Worm (Caenorhabditis elegans): ENCODE measurements around the gene npr-27.

DNA sequence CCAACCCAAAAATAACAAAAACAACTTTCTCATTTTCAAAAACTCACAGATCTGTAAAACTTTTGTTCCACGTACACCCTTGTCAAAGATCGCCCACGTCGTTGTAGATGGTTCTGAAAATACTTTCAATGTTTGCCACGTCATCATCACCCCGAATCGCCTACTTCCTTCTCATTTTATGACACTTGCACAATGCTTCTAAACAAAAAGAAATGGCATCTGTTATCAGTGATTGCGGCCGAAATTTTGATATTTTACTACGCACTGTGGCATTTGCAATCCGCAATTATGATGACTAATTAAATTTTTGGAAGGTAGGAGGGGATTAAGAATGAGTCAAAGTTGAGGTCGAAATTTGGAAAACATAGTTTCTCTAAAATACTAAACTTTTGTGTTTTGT is 20.3 kb downstream of the npr-27 start:
- TF ChIP-seq flt-1 (GFP tag; IDR thresholded peaks at IDR 0.05) (no peak), ztf-29 (GFP tag; IDR thresholded peaks at IDR 0.05) (no peak), tab-1 (GFP tag; IDR thresholded peaks at IDR 0.05) (no peak), med-1 (GFP tag; optimal IDR thresholded peaks at IDR 0.05; ENCODE audit: insufficient read depth) (no peak)

All from whole organism, midembryonic.